Fruit fly (Drosophila melanogaster): Measurements from ENCODE around the gene CG5577.

Gene CG5577

DNA sequence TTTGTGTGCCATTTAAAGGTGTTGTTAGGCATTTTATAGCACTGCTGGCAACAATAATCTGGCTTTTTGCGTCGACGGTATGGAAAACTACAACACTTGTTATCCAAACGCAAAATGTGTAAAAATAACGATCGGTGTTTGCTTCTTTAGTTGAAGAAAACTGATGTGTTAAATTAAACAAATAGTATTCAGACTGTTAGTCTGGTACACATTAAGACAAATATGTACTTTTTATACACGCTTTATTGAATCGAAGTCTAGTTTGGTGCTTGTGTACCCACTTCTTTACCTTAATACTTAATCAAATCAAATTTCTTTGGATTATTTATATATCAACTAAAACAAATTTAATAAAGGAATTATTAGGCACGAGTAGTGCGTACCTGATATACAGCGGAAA lies 49.7 kb downstream of the CG5577 start:
- TF ChIP-seq CG7045 (GFP tag; optimal IDR thresholded peaks at IDR 0.05) (no peak), Crg-1 (GFP tag; optimal IDR thresholded peaks at IDR 0.05) (no peak), CG11617 (GFP tag; optimal IDR thresholded peaks at IDR 0.05) (no peak), bab1 (GFP tag; optimal IDR thresholded peaks at IDR 0.05) (no peak), cnc (optimal IDR thresholded peaks at IDR 0.05) (no peak), tj (GFP tag; optimal IDR thresholded peaks at IDR 0.05) (no peak), CG33017 (tag; optimal IDR thresholded peaks at IDR 0.05) (no peak), cic (GFP tag; optimal IDR thresholded peaks at IDR 0.05) (no peak), ovo (GFP tag; optimal IDR thresholded peaks at IDR 0.05) (no peak), CG7101 (tag; optimal IDR thresholded peaks at IDR 0.05) (no peak)

DNA sequence AAGACGTTTGTCGTGTGGAACGTTAAGA lies 49.9 kb downstream of the CG5577 start, which contains the start of gene CG42815:
Gene CG42815 (minus strand): TSS at position 20 of the 28 bp plus-strand sequence.
- TF ChIP-seq CG7101 (tag; optimal IDR thresholded peaks at IDR 0.05) (no peak), bab1 (GFP tag; optimal IDR thresholded peaks at IDR 0.05) (no peak), Crg-1 (GFP tag; optimal IDR thresholded peaks at IDR 0.05) (no peak), CG14711 (tag; optimal IDR thresholded peaks at IDR 0.05) (no peak), cnc (optimal IDR thresholded peaks at IDR 0.05) (no peak), ovo (GFP tag; optimal IDR thresholded peaks at IDR 0.05) (no peak), CG7045 (GFP tag; optimal IDR thresholded peaks at IDR 0.05) (no peak), CG5204 (GFP tag; optimal IDR thresholded peaks at IDR 0.05) (no peak), kay (GFP tag; ENCODE audit: borderline replicate concordance) (no peak), CG33017 (tag; optimal IDR thresholded peaks at IDR 0.05) (no peak), Mnt (GFP tag; optimal IDR thresholded peaks at IDR 0.05) (no peak)

DNA sequence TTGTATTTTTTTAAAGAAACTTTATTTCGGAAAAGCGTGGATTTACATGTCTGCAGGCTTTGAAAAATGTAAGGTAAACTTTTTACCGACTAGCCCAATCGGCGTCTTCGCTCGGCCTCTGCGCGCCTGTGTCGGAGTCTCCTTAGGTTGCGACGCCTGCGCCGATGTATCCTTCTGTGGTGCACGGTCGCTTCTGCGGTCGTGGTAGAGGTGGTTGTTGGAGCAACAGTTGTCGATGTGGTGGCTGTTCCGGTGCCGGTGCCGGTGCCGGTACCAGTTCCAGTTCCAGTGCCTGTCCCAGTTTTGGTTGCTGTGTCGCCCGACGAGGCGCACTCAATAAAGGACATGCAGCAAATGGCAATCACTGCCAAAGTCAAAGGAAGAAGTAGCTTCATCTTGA lies 50.2 kb downstream of the CG5577 start:
- TF ChIP-seq Mnt (GFP tag; optimal IDR thresholded peaks at IDR 0.05), result no peak
- TF ChIP-seq CG7101 (tag; optimal IDR thresholded peaks at IDR 0.05), result no peak
- TF ChIP-seq Crg-1 (GFP tag; optimal IDR thresholded peaks at IDR 0.05), result no peak

Data from whole organism, adult.